Fruit fly (Drosophila melanogaster) whole organism, embryonic: ENCODE results near the gene CG3348.

ENCODE experiments used
- CG10267 ChIP-seq: fragments of 200-800 bp; sonication (Bioruptor generic); optimal IDR thresholded peaks from 2 replicates; lab custom pipeline; 2018; ENCODE audit warnings: missing biosample characterization, mild to moderate bottlenecking, missing genetic modification characterization, moderate library complexity
- CG10431 ChIP-seq: fragments of 200-800 bp; sonication (Bioruptor generic); optimal IDR thresholded peaks from 3 replicates; lab custom pipeline; 2018; ENCODE audit warnings: missing biosample characterization, mild to moderate bottlenecking, missing genetic modification characterization
- CG11560 ChIP-seq: fragments of 200-800 bp; sonication (Bioruptor generic); IDR thresholded peaks from 3 replicates; pipeline ENCODE4 v1.3.6; 2022; ENCODE audit warnings: missing biosample characterization, missing genetic modification characterization
- CG12219 ChIP-seq: fragments of 200-800 bp; sonication (Bioruptor generic); optimal IDR thresholded peaks from 3 replicates; lab custom pipeline; 2018; ENCODE audit warnings: missing biosample characterization, mild to moderate bottlenecking, missing genetic modification characterization
- CG12299 ChIP-seq: fragments of 200-800 bp; sonication (Bioruptor generic); optimal IDR thresholded peaks from 2 replicates; lab custom pipeline; 2018; ENCODE audit warnings: missing biosample characterization, mild to moderate bottlenecking, missing genetic modification characterization
- CG12391 ChIP-seq: fragments of 200-800 bp; sonication (Bioruptor generic); optimal IDR thresholded peaks from 3 replicates; lab custom pipeline; 2018; ENCODE audit warnings: missing biosample characterization, mild to moderate bottlenecking, missing genetic modification characterization, moderate library complexity
- CG12769 ChIP-seq: fragments of 200-800 bp; sonication (Bioruptor generic); optimal IDR thresholded peaks from 2 replicates; lab custom pipeline; 2019; ENCODE audit warnings: missing biosample characterization, mild to moderate bottlenecking, missing genetic modification characterization, moderate library complexity
- CG12942 ChIP-seq: fragments of 200-800 bp; sonication (Bioruptor generic); optimal IDR thresholded peaks from 3 replicates; lab custom pipeline; 2016; ENCODE audit warnings: missing biosample characterization, missing genetic modification characterization
- CG14710 ChIP-seq: fragments of 200-800 bp; sonication (Bioruptor generic); optimal IDR thresholded peaks from 3 replicates; lab custom pipeline; 2019; ENCODE audit warnings: missing biosample characterization, mild to moderate bottlenecking, missing genetic modification characterization, moderate library complexity
- CG1529 ChIP-seq: fragments of 200-800 bp; sonication (Bioruptor generic); optimal IDR thresholded peaks from 3 replicates; lab custom pipeline; 2018; ENCODE audit warnings: missing biosample characterization, missing genetic modification characterization
- CG1603 ChIP-seq: fragments of 200-800 bp; sonication (Bioruptor generic); optimal IDR thresholded peaks from 2 replicates; lab custom pipeline; 2019; ENCODE audit warnings: missing biosample characterization, mild to moderate bottlenecking, missing genetic modification characterization, moderate library complexity
- CG1647 ChIP-seq: fragments of 200-800 bp; sonication (Bioruptor generic); optimal IDR thresholded peaks from 3 replicates; lab custom pipeline; 2016; ENCODE audit warnings: missing biosample characterization, missing genetic modification characterization
- CG2202 ChIP-seq: fragments of 200-800 bp; sonication (Bioruptor generic); optimal IDR thresholded peaks from 2 replicates; lab custom pipeline; 2018; ENCODE audit warnings: missing biosample characterization, mild to moderate bottlenecking, missing genetic modification characterization
- CG34224 ChIP-seq: fragments of 200-800 bp; sonication (Bioruptor generic); IDR thresholded peaks from 3 replicates; pipeline ENCODE4 v1.3.6; 2022; ENCODE audit warnings: missing biosample characterization, missing genetic modification characterization; ENCODE audit not compliant: partially characterized antibody
- CG42726 ChIP-seq: fragments of 200-800 bp; sonication (Bioruptor generic); IDR thresholded peaks from 2 replicates; pipeline ENCODE4 v1.3.6; 2022; ENCODE audit warnings: missing biosample characterization, missing genetic modification characterization; ENCODE audit not compliant: partially characterized antibody
- CG5245 ChIP-seq: fragments of 200-800 bp; sonication (Bioruptor generic); optimal IDR thresholded peaks from 3 replicates; lab custom pipeline; 2016; ENCODE audit warnings: missing biosample characterization, missing genetic modification characterization
- CG6272 ChIP-seq: fragments of 200-800 bp; sonication (Bioruptor generic); IDR thresholded peaks from 2 replicates; pipeline ENCODE4 v1.3.6; 2022; ENCODE audit warnings: missing biosample characterization, missing genetic modification characterization
- CG7963 ChIP-seq: fragments of 200-800 bp; sonication (Bioruptor generic); IDR thresholded peaks from 3 replicates; pipeline ENCODE4 v1.3.6; 2022; ENCODE audit warnings: missing biosample characterization, missing genetic modification characterization; ENCODE audit not compliant: partially characterized antibody
- CG8944 ChIP-seq: fragments of 200-800 bp; sonication (Bioruptor generic); optimal IDR thresholded peaks from 3 replicates; lab custom pipeline; 2016; ENCODE audit warnings: missing biosample characterization, missing genetic modification characterization
- CG9215 ChIP-seq: fragments of 200-800 bp; sonication (Bioruptor generic); IDR thresholded peaks from 2 replicates; pipeline ENCODE4 v1.3.6; 2022; ENCODE audit warnings: missing biosample characterization, missing genetic modification characterization
- CG9727 ChIP-seq: fragments of 200-800 bp; sonication (Bioruptor generic); optimal IDR thresholded peaks from 3 replicates; lab custom pipeline; 2017; ENCODE audit warnings: missing biosample characterization, mild to moderate bottlenecking, missing genetic modification characterization
- CG9932 ChIP-seq: fragments of 200-800 bp; sonication (Bioruptor generic); IDR thresholded peaks from 2 replicates; pipeline ENCODE4 v1.3.6; 2022; ENCODE audit warnings: missing biosample characterization, missing genetic modification characterization
- Fer2 ChIP-seq: fragments of 200-800 bp; sonication (Bioruptor generic); optimal IDR thresholded peaks from 2 replicates; lab custom pipeline; 2018; ENCODE audit warnings: missing biosample characterization, mild to moderate bottlenecking, missing genetic modification characterization, moderate library complexity
- Jarid2 ChIP-seq: fragments of 200-800 bp; sonication (Bioruptor generic); optimal IDR thresholded peaks from 3 replicates; lab custom pipeline; 2017; ENCODE audit warnings: mild to moderate bottlenecking, missing biosample characterization, missing genetic modification reagents, missing genetic modification characterization
- Spps ChIP-seq: fragments of 200-800 bp; sonication (Bioruptor generic); optimal IDR thresholded peaks from 2 replicates; lab custom pipeline; 2018; ENCODE audit warnings: missing biosample characterization, mild to moderate bottlenecking, missing genetic modification characterization
- Ssrp ChIP-seq: fragments of 200-800 bp; sonication (Bioruptor generic); optimal IDR thresholded peaks from 2 replicates; lab custom pipeline; 2018; ENCODE audit warnings: missing biosample characterization, mild to moderate bottlenecking, missing genetic modification characterization, moderate library complexity
- Xrp1 ChIP-seq: fragments of 200-800 bp; sonication (Bioruptor generic); IDR thresholded peaks from 2 replicates; pipeline ENCODE4 v1.3.6; 2022; ENCODE audit warnings: missing biosample characterization, missing genetic modification characterization
- aop ChIP-seq: fragments of 200-800 bp; sonication (Bioruptor generic); IDR thresholded peaks from 2 replicates; pipeline ENCODE4 v1.3.6; 2022; ENCODE audit warnings: missing biosample characterization, missing genetic modification characterization
- ara ChIP-seq: fragments of 200-800 bp; sonication (Bioruptor generic); IDR thresholded peaks from 2 replicates; pipeline ENCODE4 v1.3.6; 2022; ENCODE audit warnings: missing biosample characterization, missing genetic modification characterization
- bab2 ChIP-seq: fragments of 200-800 bp; sonication (Bioruptor generic); optimal IDR thresholded peaks from 2 replicates; lab custom pipeline; 2016; ENCODE audit warnings: missing biosample characterization, missing genetic modification characterization
- bigmax ChIP-seq: fragments of 200-800 bp; sonication (Bioruptor generic); optimal IDR thresholded peaks from 2 replicates; lab custom pipeline; 2018; ENCODE audit warnings: missing biosample characterization, mild to moderate bottlenecking, missing genetic modification characterization
- bowl ChIP-seq: fragments of 200-800 bp; sonication (Bioruptor generic); IDR thresholded peaks from 2 replicates; pipeline ENCODE4 v1.3.6; 2022; ENCODE audit warnings: missing biosample characterization, missing genetic modification characterization
- chm ChIP-seq: fragments of 200-800 bp; sonication (Bioruptor generic); IDR thresholded peaks from 2 replicates; pipeline ENCODE4 v1.3.6; 2022; ENCODE audit warnings: missing biosample characterization, missing genetic modification characterization
- eve ChIP-seq, 2 experiments: fragments of >200 bp; optimal IDR thresholded peaks; 2 replicates each; lab custom pipeline; 2017; ENCODE audit warnings: missing biosample characterization in 2 of 2, missing genetic modification characterization in 2 of 2
- exex ChIP-seq: fragments of 200-800 bp; sonication (Bioruptor generic); optimal IDR thresholded peaks from 4 replicates; lab custom pipeline; 2018; ENCODE audit warnings: missing biosample characterization, mild to moderate bottlenecking, missing genetic modification characterization, moderate library complexity
- fd64A ChIP-seq: fragments of 200-800 bp; sonication (Bioruptor generic); optimal IDR thresholded peaks from 3 replicates; lab custom pipeline; 2018; ENCODE audit warnings: missing biosample characterization, mild to moderate bottlenecking, missing genetic modification characterization
- gem ChIP-seq: fragments of 200-800 bp; sonication (Bioruptor generic); optimal IDR thresholded peaks from 2 replicates; lab custom pipeline; 2019; ENCODE audit warnings: missing biosample characterization, mild to moderate bottlenecking, missing genetic modification characterization, moderate library complexity
- gro ChIP-seq: fragments of 200-800 bp; sonication (Bioruptor generic); optimal IDR thresholded peaks from 2 replicates; lab custom pipeline; 2016; ENCODE audit warnings: missing biosample characterization, missing genetic modification characterization
- gsb ChIP-seq: fragments of 200-800 bp; sonication (Bioruptor generic); IDR thresholded peaks from 2 replicates; pipeline ENCODE4 v1.3.6; 2022; ENCODE audit warnings: missing biosample characterization, missing genetic modification characterization
- hb ChIP-seq: fragments of 200-800 bp; sonication (Bioruptor generic); IDR thresholded peaks from 3 replicates; pipeline ENCODE4 v1.3.6; 2022; ENCODE audit warnings: missing biosample characterization, missing genetic modification characterization; ENCODE audit not compliant: partially characterized antibody
- hth ChIP-seq: fragments of >200 bp; optimal IDR thresholded peaks from 2 replicates; lab custom pipeline; 2017; ENCODE audit warnings: inconsistent platforms
- knrl ChIP-seq: fragments of 200-800 bp; sonication (Bioruptor generic); IDR thresholded peaks from 3 replicates; pipeline ENCODE4 v1.3.6; 2022; ENCODE audit warnings: missing biosample characterization, missing genetic modification characterization; ENCODE audit not compliant: partially characterized antibody
- prd ChIP-seq, 3 experiments: fragments of >200 bp in 2 of 3; fragments of 200-800 bp in 1 of 3; sonication (Bioruptor generic) in 1 of 3; optimal IDR thresholded peaks in 2 of 3; IDR thresholded peaks in 1 of 3; 2 replicates in 2 of 3; 3 replicates in 1 of 3; pipeline versions ENCODE4 v1.3.6 to Lab custom; 2017 to 2022; ENCODE audit warnings: missing biosample characterization in 1 of 3, missing genetic modification characterization in 1 of 3
- shn ChIP-seq: fragments of 200-800 bp; sonication (Bioruptor generic); optimal IDR thresholded peaks from 3 replicates; lab custom pipeline; 2016; ENCODE audit warnings: missing biosample characterization, missing genetic modification characterization
- sqz ChIP-seq: fragments of 200-800 bp; sonication (Bioruptor generic); optimal IDR thresholded peaks from 3 replicates; lab custom pipeline; 2018; ENCODE audit warnings: missing biosample characterization, mild to moderate bottlenecking, missing genetic modification characterization
- z ChIP-seq: fragments of 200-800 bp; sonication (Bioruptor generic); IDR thresholded peaks from 3 replicates; pipeline ENCODE4 v1.3.6; 2022; ENCODE audit warnings: missing biosample characterization, missing genetic modification characterization
- zen ChIP-seq: fragments of 200-800 bp; sonication (Bioruptor generic); optimal IDR thresholded peaks from 3 replicates; lab custom pipeline; 2018; ENCODE audit warnings: missing biosample characterization, mild to moderate bottlenecking, missing genetic modification characterization, moderate library complexity
- zfh1 ChIP-seq: fragments of 200-800 bp; sonication (Bioruptor generic); IDR thresholded peaks from 3 replicates; pipeline ENCODE4 v1.3.6; 2022; ENCODE audit warnings: missing biosample characterization, missing genetic modification characterization

The CG3348 gene

dm6 chr3R:27273118-27274062 is 18.6 kb downstream of the CG3348 start, which contains the start of gene CG5934 (continued):
- TF ChIP-seq CG9215 (GFP tag; lab: Robert Waterston, UW) (no peak), CG14710 (peak; percentile 39), eve (GFP tag; optimal IDR thresholded peaks at IDR 0.05; lab: Kevin White, UChicago) (no peak), CG10431 (peak; percentile 38), gem (no peak), gsb (GFP tag; lab: Robert Waterston, UW) (no peak), CG34224 (GFP tag; lab: Robert Waterston, UW) (no peak), CG2202 (no peak), hth (lab: Kevin White, UChicago) (no peak), CG12299 (no peak), CG9727 (GFP tag; lab: Kevin White, UChicago) (peak; percentile 26), CG1647 (GFP tag; lab: Kevin White, UChicago) (peak; percentile 61), zen (tag; lab: Kevin White, UChicago) (peak; percentile 24), shn (GFP tag; lab: Kevin White, UChicago) (peak; percentile 39), z (GFP tag; lab: Robert Waterston, UW) (no peak), CG7963 (GFP tag; lab: Robert Waterston, UW) (no peak), Ssrp (tag; lab: Kevin White, UChicago) (no peak), knrl (GFP tag; lab: Robert Waterston, UW) (no peak), CG42726 (GFP tag; lab: Robert Waterston, UW) (no peak), CG6272 (GFP tag; lab: Robert Waterston, UW) (no peak), sqz (GFP tag; lab: Kevin White, UChicago) (peak; percentile 14), fd64A (no peak), CG1529 (GFP tag; lab: Kevin White, UChicago) (peak; percentile 8), Jarid2 (GFP tag; lab: Kevin White, UChicago) (no peak), CG12942 (peak; percentile 31), gro (GFP tag; lab: Kevin White, UChicago) (peak; percentile 17), bigmax (GFP tag; lab: Kevin White, UChicago) (no peak), CG11560 (no peak), CG12219 (GFP tag; lab: Kevin White, UChicago) (no peak), ara (GFP tag; lab: Robert Waterston, UW) (no peak), exex (tag; lab: Kevin White, UChicago) (peak; percentile 47), CG1603 (peak; percentile 44), Spps (no peak), CG9932 (GFP tag; lab: Robert Waterston, UW) (peak; percentile 68), CG8944 (no peak), Fer2 (tag; lab: Kevin White, UChicago) (peak; percentile 30), bowl (GFP tag; lab: Robert Waterston, UW) (no peak), bab2 (peak; percentile 38), Xrp1 (no peak), CG10267 (tag; lab: Kevin White, UChicago) (peak; percentile 93), chm (GFP tag; lab: Robert Waterston, UW) (no peak), CG12391 (no peak), hb (no peak), CG5245 (no peak), zfh1 (peak; percentile 18; the same call in 1 of the 3 replicates), prd (optimal IDR thresholded peaks at IDR 0.05; lab: Kevin White, UChicago) (no peak), prd (GFP tag; IDR thresholded peaks at IDR 0.05; lab: Robert Waterston, UW) (no peak), CG12769 (tag; lab: Kevin White, UChicago) (peak; percentile 17), aop (GFP tag; lab: Robert Waterston, UW) (no peak)
